Worm (Caenorhabditis elegans) whole organism, midembryonic: ENCODE data around the gene ttr-43.

Experiments
- T22C8.4 ChIP-seq: fragments of 200-800 bp; sonication (Bioruptor generic); IDR thresholded peaks from 2 replicates; pipeline ENCODE4 v1.3.6; 2022; ENCODE audit warnings: missing genetic modification characterization, missing compliant biosample characterization
- flt-1 ChIP-seq: fragments of 200-800 bp; sonication (Bioruptor generic); IDR thresholded peaks from 2 replicates; pipeline ENCODE4 v1.3.6; 2022; ENCODE audit warnings: missing genetic modification characterization, missing compliant biosample characterization
- med-1 ChIP-seq: sonication (generic microtip); optimal IDR thresholded peaks from 2 replicates; lab custom pipeline; 2017; ENCODE audit warnings: missing genetic modification characterization, mild to moderate bottlenecking, missing compliant biosample characterization, antibody characterized with exemption, missing genetic modification reagents; ENCODE audit not compliant: insufficient read depth
- ref-1 ChIP-seq: fragments of 200-800 bp; sonication (Bioruptor generic); conservative IDR thresholded peaks from 2 replicates; pipeline ENCODE4 v1.3.6; 2022; ENCODE audit warnings: missing genetic modification reagents, missing genetic modification characterization, missing compliant biosample characterization
- tab-1 ChIP-seq: fragments of 200-800 bp; sonication (Bioruptor generic); IDR thresholded peaks from 2 replicates; pipeline ENCODE4 v1.3.6; 2022; ENCODE audit warnings: missing genetic modification characterization, missing compliant biosample characterization
- ztf-23 ChIP-seq: fragments of 200-800 bp; sonication (Bioruptor generic); IDR thresholded peaks from 2 replicates; pipeline ENCODE4 v1.3.6; 2022; ENCODE audit warnings: missing genetic modification reagents, missing genetic modification characterization, missing compliant biosample characterization

- TF ChIP-seq tab-1 (GFP tag; lab: Robert Waterston, UW) (no peak), ztf-23 (GFP tag; lab: Robert Waterston, UW) (no peak), flt-1 (GFP tag; lab: Robert Waterston, UW) (no peak), ref-1 (GFP tag; lab: Robert Waterston, UW) (no peak), T22C8.4 (GFP tag; lab: Robert Waterston, UW) (no peak), med-1 (GFP tag; lab: Kevin White, UChicago) (no peak)
These were observed 3.7 kb downstream of the ttr-43 start for ce11 chrV:12586793-12587192.
